Worm (Caenorhabditis elegans): ENCODE results near the gene his-39.
A peak's percentile ranks its signal among the peaks of the same experiment; 100 is the strongest.

his-39 gene

DNA sequence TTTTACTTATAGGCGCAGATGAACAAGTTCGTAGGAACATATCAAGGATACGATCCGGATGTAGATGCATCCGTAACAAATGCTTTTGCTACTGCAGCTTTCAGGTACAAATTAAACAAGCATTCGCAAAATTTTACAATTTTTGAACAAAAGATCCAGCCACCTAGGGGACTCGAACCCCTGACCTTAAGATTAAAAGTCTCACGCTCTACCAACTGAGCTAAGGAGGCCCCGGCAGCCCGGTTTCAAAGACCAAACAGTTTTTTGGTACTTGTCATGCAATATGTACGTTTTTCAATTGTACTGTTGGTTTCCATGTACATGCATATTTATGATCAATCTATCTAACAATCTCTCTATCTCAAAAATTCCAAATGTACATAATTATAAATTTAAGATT is 36.9 kb upstream of the his-39 start (continued):
- no peak for TF ChIP-seq aptf-2 (GFP tag; conservative IDR thresholded peaks at IDR 0.05)
- TF ChIP-seq ccch-3 (GFP tag; optimal IDR thresholded peaks at IDR 0.05), result no peak

DNA sequence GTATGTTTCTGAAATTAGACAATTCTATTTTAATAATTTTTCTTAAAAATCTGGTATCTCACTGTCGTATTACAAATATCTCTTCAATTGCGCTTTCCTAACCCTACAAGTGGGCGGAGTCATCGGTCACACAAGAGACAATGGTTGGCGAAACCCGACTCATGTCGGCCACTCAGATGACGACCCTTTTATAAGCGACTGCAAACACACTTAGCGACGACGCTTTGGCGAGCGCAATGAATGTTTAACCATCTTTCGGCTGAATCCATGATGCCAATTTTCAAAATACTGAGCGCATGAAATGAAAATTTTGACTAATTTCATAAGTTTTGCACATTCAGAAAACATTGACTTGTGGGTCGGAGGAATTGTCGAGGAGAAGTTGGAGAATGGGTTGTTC is 36.0 kb upstream of the his-39 start:
- peak; percentile 98 for TF ChIP-seq hmg-20 (GFP tag; IDR thresholded peaks at IDR 0.05)
- peak; percentile 99 for TF ChIP-seq sea-2 (GFP tag; IDR thresholded peaks at IDR 0.05)
- peak; percentile 96 for TF ChIP-seq let-526 (GFP tag; IDR thresholded peaks at IDR 0.05)
- TF ChIP-seq hlh-26 (GFP tag; conservative IDR thresholded peaks at IDR 0.05), result peak; percentile 85
- TF ChIP-seq Y79H2A.3 (GFP tag; conservative IDR thresholded peaks at IDR 0.05), result peak; percentile 98
- peak; percentile 98 for TF ChIP-seq attf-5 (GFP tag; optimal IDR thresholded peaks at IDR 0.05)
- TF ChIP-seq die-1 (tag; optimal IDR thresholded peaks at IDR 0.05), result peak; percentile 99
- peak; percentile 97 for TF ChIP-seq egl-18 (GFP tag; IDR thresholded peaks at IDR 0.05)
- peak; percentile 78 for TF ChIP-seq ceh-91 (GFP tag; IDR thresholded peaks at IDR 0.05)
- TF ChIP-seq attf-3 (GFP tag; conservative IDR thresholded peaks at IDR 0.05), result peak; percentile 80
- TF ChIP-seq F57A8.1 (GFP tag; optimal IDR thresholded peaks at IDR 0.05), result peak; percentile 100
- TF ChIP-seq ztf-3 (GFP tag; optimal IDR thresholded peaks at IDR 0.05), result peak; percentile 90
- peak; percentile 100 for TF ChIP-seq snpc-1.1 (tag; optimal IDR thresholded peaks at IDR 0.05; ENCODE audit: insufficient read depth)
- TF ChIP-seq Y53G8AR.9 (GFP tag; conservative IDR thresholded peaks at IDR 0.05), result peak; percentile 99
- TF ChIP-seq ccch-3 (GFP tag; optimal IDR thresholded peaks at IDR 0.05), result peak; percentile 98
- peak; percentile 94 for TF ChIP-seq Y53F4B.3 (GFP tag; IDR thresholded peaks at IDR 0.05)
- peak; percentile 48 to 93 (median 55) for TF ChIP-seq lin-35 (GFP tag; optimal IDR thresholded peaks at IDR 0.05)
- TF ChIP-seq bed-2 (GFP tag; IDR thresholded peaks at IDR 0.05), result peak; percentile 93
- peak; percentile 100 for TF ChIP-seq egl-44 (GFP tag; IDR thresholded peaks at IDR 0.05)
- TF ChIP-seq mxl-1 (tag; optimal IDR thresholded peaks at IDR 0.05), result peak; percentile 99
- TF ChIP-seq F57C9.4 (tag; optimal IDR thresholded peaks at IDR 0.05), result peak; percentile 99
- TF ChIP-seq rcor-1 (GFP tag; IDR thresholded peaks at IDR 0.05), result peak; percentile 98
- TF ChIP-seq lir-1 (GFP tag; conservative IDR thresholded peaks at IDR 0.05), result peak; percentile 90
- peak; percentile 88 for TF ChIP-seq cebp-1 (GFP tag; IDR thresholded peaks at IDR 0.05)
- peak; percentile 97 for TF ChIP-seq cebp-1 (tag; optimal IDR thresholded peaks at IDR 0.05)
- TF ChIP-seq efl-1 (GFP tag; optimal IDR thresholded peaks at IDR 0.05), result peak; percentile 64
- peak; percentile 95 for TF ChIP-seq akir-1 (GFP tag; optimal IDR thresholded peaks at IDR 0.05)
- TF ChIP-seq ceh-58 (GFP tag; IDR thresholded peaks at IDR 0.05), result peak; percentile 100
- TF ChIP-seq madf-10 (tag; optimal IDR thresholded peaks at IDR 0.05), result peak; percentile 94
- peak; percentile 99 for TF ChIP-seq snpc-3.4 (tag; optimal IDR thresholded peaks at IDR 0.05)
- peak; percentile 97 for TF ChIP-seq F39B2.1 (GFP tag; IDR thresholded peaks at IDR 0.05)
- TF ChIP-seq nfya-2 (GFP tag; IDR thresholded peaks at IDR 0.05), result peak; percentile 97
- peak; percentile 100 for TF ChIP-seq lag-1 (GFP tag; IDR thresholded peaks at IDR 0.05)
- TF ChIP-seq unc-62 (GFP tag; optimal IDR thresholded peaks at IDR 0.05), result peak; percentile 28
- TF ChIP-seq ceh-27 (GFP tag; optimal IDR thresholded peaks at IDR 0.05), result peak; percentile 99
- TF ChIP-seq K12H6.12 (tag; optimal IDR thresholded peaks at IDR 0.05), result peak; percentile 94
- peak; percentile 92 for TF ChIP-seq B0019.2 (GFP tag; conservative IDR thresholded peaks at IDR 0.05)
- TF ChIP-seq ztf-18 (tag; optimal IDR thresholded peaks at IDR 0.05), result peak; percentile 89
- peak; percentile 94 for TF ChIP-seq mel-28 (tag; optimal IDR thresholded peaks at IDR 0.05; ENCODE audit: borderline replicate concordance)
- TF ChIP-seq hlh-12 (tag; optimal IDR thresholded peaks at IDR 0.05), result peak; percentile 94
- TF ChIP-seq F55B11.4 (tag; optimal IDR thresholded peaks at IDR 0.05; ENCODE audit: borderline replicate concordance, insufficient read depth), result peak; percentile 55
- TF ChIP-seq snpc-1.3 (tag; optimal IDR thresholded peaks at IDR 0.05; ENCODE audit: insufficient read depth), result peak; percentile 98
- TF ChIP-seq pha-4 (tag; optimal IDR thresholded peaks at IDR 0.05), result no peak
- TF ChIP-seq lin-40 (tag; optimal IDR thresholded peaks at IDR 0.05), result peak; percentile 95
- TF ChIP-seq hrde-1 (tag; optimal IDR thresholded peaks at IDR 0.05; ENCODE audit: borderline replicate concordance), result peak; percentile 98
